Worm (Caenorhabditis elegans) whole organism, L4/young adult: Measurements from ENCODE around the gene F26G1.3.

Source experiments
- W03F9.2 ChIP-seq: fragments of 150-350 bp; optimal IDR thresholded peaks from 2 replicates; lab custom pipeline; 2014; ENCODE audit warnings: missing biosample characterization, missing genetic modification characterization
- dao-5 ChIP-seq: sonication (generic microtip); optimal IDR thresholded peaks from 2 replicates; lab custom pipeline; 2016; ENCODE audit warnings: missing genotype, missing genetic modification characterization, moderate library complexity, missing compliant biosample characterization
- him-1 ChIP-seq: sonication (generic microtip); optimal IDR thresholded peaks from 2 replicates; lab custom pipeline; 2016; ENCODE audit warnings: missing genotype, missing genetic modification reagents, missing genetic modification characterization, missing compliant biosample characterization

- TF ChIP-seq him-1 (tag; lab: Kevin White, UChicago), result no peak
- no peak for TF ChIP-seq W03F9.2 (tag; lab: Kevin White, UChicago)
- no peak for TF ChIP-seq dao-5 (tag; lab: Kevin White, UChicago)
Measured at ce11 chrII:4793320-4793719, 34.8 kb downstream of the F26G1.3 start.
